Worm (Caenorhabditis elegans) whole organism, L4/young adult: ENCODE measurements around the gene srbc-27.

Experiments used
- dao-5 ChIP-seq: sonication (generic microtip); optimal IDR thresholded peaks from 2 replicates; lab custom pipeline; 2016; ENCODE audit warnings: missing genotype, missing genetic modification characterization, moderate library complexity, missing compliant biosample characterization
- him-1 ChIP-seq: sonication (generic microtip); optimal IDR thresholded peaks from 2 replicates; lab custom pipeline; 2016; ENCODE audit warnings: missing genotype, missing genetic modification reagents, missing genetic modification characterization, missing compliant biosample characterization

ce11 chrV:17414951-17415350 lies 16.1 kb upstream of the srbc-27 start, which contains the start of gene T27C5.12:
- TF ChIP-seq dao-5 (tag; lab: Kevin White, UChicago) (no peak), him-1 (tag; lab: Kevin White, UChicago) (no peak)
